Worm (Caenorhabditis elegans) whole organism, L4 larva: ENCODE measurements around the gene rnst-2.

Source experiments
- D1046.2 ChIP-seq: fragments of 200-800 bp; sonication (Bioruptor generic); IDR thresholded peaks from 2 replicates; pipeline ENCODE4 v1.3.6; 2022; ENCODE audit warnings: missing genetic modification characterization, missing compliant biosample characterization
- F49E8.2 ChIP-seq: sonication (generic microtip); optimal IDR thresholded peaks from 2 replicates; lab custom pipeline; 2016; ENCODE audit warnings: missing compliant biosample characterization, mild to moderate bottlenecking, missing genetic modification characterization, borderline replicate concordance
- T20F7.1 ChIP-seq: fragments of 200-800 bp; sonication (Bioruptor generic); optimal IDR thresholded peaks from 2 replicates; lab custom pipeline; 2018; ENCODE audit warnings: mild to moderate bottlenecking, missing genetic modification characterization, missing compliant biosample characterization
- Y48G9A.11 ChIP-seq: fragments of 200-800 bp; sonication (Bioruptor generic); IDR thresholded peaks from 2 replicates; pipeline ENCODE4 v1.3.6; 2022; ENCODE audit warnings: missing genetic modification reagents, missing genetic modification characterization, missing compliant biosample characterization
- Y75B8A.6 ChIP-seq: fragments of 200-800 bp; sonication (Bioruptor generic); IDR thresholded peaks from 2 replicates; pipeline ENCODE4 v1.3.6; 2022; ENCODE audit warnings: missing genetic modification reagents, missing genetic modification characterization, missing compliant biosample characterization
- ZK546.5 ChIP-seq, 2 experiments: sonication (generic microtip); optimal IDR thresholded peaks; 2 replicates each; lab custom pipeline; 2017; ENCODE audit warnings: missing biosample characterization in 2 of 2, missing genetic modification characterization in 2 of 2
- aha-1 ChIP-seq: fragments of 150-350 bp; peaks from one replicate; lab custom pipeline; 2014; ENCODE audit warnings: missing biosample characterization, missing genetic modification characterization
- ama-1 ChIP-seq: fragments of 150-350 bp; optimal IDR thresholded peaks from 2 replicates; lab custom pipeline; 2014; ENCODE audit warnings: inconsistent platforms, mixed read lengths
- ceh-20 ChIP-seq: fragments of 200-800 bp; sonication (Bioruptor generic); IDR thresholded peaks from 2 replicates; pipeline ENCODE4 v1.3.6; 2022; ENCODE audit warnings: missing genetic modification reagents, missing genetic modification characterization, missing compliant biosample characterization
- ceh-32 ChIP-seq: sonication (generic microtip); optimal IDR thresholded peaks from 2 replicates; lab custom pipeline; 2016; ENCODE audit warnings: mild to moderate bottlenecking, missing genetic modification characterization, missing compliant biosample characterization; ENCODE audit not compliant: poor library complexity
- ctbp-1 ChIP-seq: fragments of 200-800 bp; sonication (Bioruptor generic); IDR thresholded peaks from 2 replicates; pipeline ENCODE4 v1.3.6; 2022; ENCODE audit warnings: missing genetic modification reagents, missing genetic modification characterization, missing compliant biosample characterization
- daf-12 ChIP-seq: fragments of 150-350 bp; optimal IDR thresholded peaks from 2 replicates; lab custom pipeline; 2014; ENCODE audit warnings: missing biosample characterization, missing genetic modification reagents, missing genetic modification characterization
- daf-16 ChIP-seq, 3 experiments: sonication (generic microtip); optimal IDR thresholded peaks; 2 replicates each; lab custom pipeline; 2016 to 2017; ENCODE audit warnings: missing genetic modification characterization in 3 of 3, missing genetic modification reagents in 3 of 3, mild to moderate bottlenecking in 2 of 3, missing compliant biosample characterization in 2 of 3, missing biosample characterization in 1 of 3, moderate library complexity in 1 of 3
- dmd-6 ChIP-seq: fragments of 200-800 bp; sonication (Bioruptor generic); IDR thresholded peaks from 2 replicates; pipeline ENCODE4 v1.3.6; 2022; ENCODE audit warnings: missing genetic modification reagents, missing genetic modification characterization, missing compliant biosample characterization
- dmd-9 ChIP-seq: fragments of 200-800 bp; sonication (Bioruptor generic); IDR thresholded peaks from 2 replicates; pipeline ENCODE4 v1.3.6; 2022; ENCODE audit warnings: missing genetic modification reagents, missing genetic modification characterization, missing compliant biosample characterization
- duxl-1 ChIP-seq: sonication (generic microtip); optimal IDR thresholded peaks from 2 replicates; lab custom pipeline; 2016; ENCODE audit warnings: mild to moderate bottlenecking, missing genetic modification characterization, moderate library complexity, missing compliant biosample characterization; ENCODE audit not compliant: poor library complexity
- dve-1 ChIP-seq: sonication (generic microtip); optimal IDR thresholded peaks from 2 replicates; lab custom pipeline; 2017; ENCODE audit warnings: antibody characterized with exemption, mild to moderate bottlenecking, missing genetic modification characterization, missing compliant biosample characterization; ENCODE audit not compliant: insufficient read depth
- hif-1 ChIP-seq, 2 experiments: sonication (generic microtip); optimal IDR thresholded peaks; 2 replicates each; lab custom pipeline; 2016 to 2017; ENCODE audit warnings: missing compliant biosample characterization in 2 of 2, missing genetic modification characterization in 2 of 2, missing genetic modification reagents in 2 of 2, missing genotype in 2 of 2, mild to moderate bottlenecking in 1 of 2
- hlh-11 ChIP-seq: fragments of 200-800 bp; sonication (Bioruptor generic); optimal IDR thresholded peaks from 2 replicates; lab custom pipeline; 2018; ENCODE audit warnings: mild to moderate bottlenecking, missing genetic modification characterization, missing compliant biosample characterization
- hmg-1.1 ChIP-seq: fragments of 200-800 bp; sonication (Bioruptor generic); IDR thresholded peaks from 2 replicates; pipeline ENCODE4 v1.3.6; 2022; ENCODE audit warnings: missing genetic modification reagents, missing genetic modification characterization, missing compliant biosample characterization
- lin-13 ChIP-seq: fragments of 150-350 bp; optimal IDR thresholded peaks from 2 replicates; lab custom pipeline; 2014; ENCODE audit warnings: missing biosample characterization, missing genetic modification reagents, missing genetic modification characterization
- lin-38 ChIP-seq: fragments of 200-800 bp; sonication (Bioruptor generic); IDR thresholded peaks from 2 replicates; pipeline ENCODE4 v1.3.6; 2022; ENCODE audit warnings: missing genetic modification reagents, missing genetic modification characterization, missing compliant biosample characterization
- lir-3 ChIP-seq: sonication (generic microtip); optimal IDR thresholded peaks from 2 replicates; lab custom pipeline; 2016; ENCODE audit warnings: mild to moderate bottlenecking, missing genetic modification characterization, missing compliant biosample characterization
- mxl-2 ChIP-seq: fragments of 200-800 bp; sonication (Bioruptor generic); conservative IDR thresholded peaks from 2 replicates; pipeline ENCODE4 v1.3.6; 2022; ENCODE audit warnings: missing genetic modification reagents, missing genetic modification characterization, missing compliant biosample characterization
- nhr-10 ChIP-seq: fragments of 150-350 bp; optimal IDR thresholded peaks from 2 replicates; lab custom pipeline; 2014; ENCODE audit warnings: missing biosample characterization, missing genetic modification characterization
- nhr-28 ChIP-seq: fragments of 150-350 bp; optimal IDR thresholded peaks from 2 replicates; lab custom pipeline; 2014; ENCODE audit warnings: missing biosample characterization, missing genetic modification characterization
- pqm-1 ChIP-seq: sonication (generic microtip); optimal IDR thresholded peaks from 2 replicates; lab custom pipeline; 2017; ENCODE audit warnings: missing biosample characterization, missing genetic modification characterization
- set-16 ChIP-seq: fragments of 200-800 bp; sonication (Bioruptor generic); IDR thresholded peaks from 2 replicates; pipeline ENCODE4 v1.3.6; 2022; ENCODE audit warnings: missing genetic modification reagents, missing genetic modification characterization, missing compliant biosample characterization
- zag-1 ChIP-seq: fragments of 150-350 bp; optimal IDR thresholded peaks from 2 replicates; lab custom pipeline; 2014; ENCODE audit warnings: missing biosample characterization, missing genetic modification characterization
- zip-11 ChIP-seq: fragments of 200-800 bp; sonication (Bioruptor generic); IDR thresholded peaks from 2 replicates; pipeline ENCODE4 v1.3.6; 2022; ENCODE audit warnings: missing genetic modification characterization, missing compliant biosample characterization

rnst-2 gene

DNA sequence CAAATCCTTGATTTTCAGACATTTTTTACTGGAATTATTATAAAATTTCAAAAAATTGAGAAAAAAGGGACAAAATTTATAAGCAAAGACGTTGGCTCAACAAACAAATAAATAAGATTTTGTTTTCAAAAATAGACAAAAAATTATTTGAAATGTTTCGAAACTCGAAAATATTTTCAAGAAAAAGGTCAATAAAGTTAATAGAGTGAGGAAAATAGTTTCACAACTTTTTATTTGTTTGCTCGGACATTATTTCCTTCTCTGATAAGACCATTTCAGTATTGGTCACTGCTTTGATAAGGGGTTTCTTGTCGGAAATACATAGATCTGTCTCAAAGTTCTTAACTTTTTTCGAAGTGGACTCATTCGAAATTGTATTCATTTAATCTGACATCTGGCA, 34.4 kb upstream of the rnst-2 start, which contains the start of gene R09A1.3:
R09A1.3 (minus strand) TSS at position 31 of the 400 bp plus-strand sequence.
- no peak for TF ChIP-seq lin-13 (GFP tag; lab: Kevin White, UChicago)
- TF ChIP-seq nhr-28 = peak; percentile 19
- TF ChIP-seq pqm-1 (tag; lab: Kevin White, UChicago) = peak; percentile 42
- no peak for TF ChIP-seq dmd-9 (GFP tag; lab: Robert Waterston, UW)
- no peak for TF ChIP-seq T20F7.1 (GFP tag; lab: Kevin White, UChicago)
- TF ChIP-seq duxl-1 (tag; lab: Kevin White, UChicago) = no peak
- no peak for TF ChIP-seq daf-16 (GFP tag; optimal IDR thresholded peaks at IDR 0.05; lab: Kevin White, UChicago)
- TF ChIP-seq daf-16 (tag; optimal IDR thresholded peaks at IDR 0.05; lab: Kevin White, UChicago) = peak; percentile 91
- no peak for TF ChIP-seq F49E8.2 (tag; lab: Kevin White, UChicago)

DNA sequence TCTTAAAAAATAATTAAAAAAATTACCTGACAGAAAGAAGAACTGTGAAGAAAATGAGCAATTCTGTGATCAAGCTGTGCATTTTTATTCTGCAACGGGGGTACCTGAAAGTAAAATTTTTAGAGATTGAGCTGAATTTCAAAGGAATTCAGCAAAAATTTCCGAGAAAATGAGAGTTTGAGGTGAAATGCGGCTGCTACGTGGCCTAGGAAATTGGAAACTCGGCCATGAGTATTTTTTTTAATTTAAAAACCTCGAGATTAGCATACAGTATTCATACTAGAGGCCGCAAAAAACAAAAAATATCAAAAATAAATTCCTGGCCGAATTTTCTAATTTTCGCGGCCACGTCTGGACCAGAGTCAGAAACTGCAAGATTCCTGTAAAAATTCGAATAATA, 28.1 kb upstream of the rnst-2 start, which contains the start of gene flp-34:
flp-34 (minus strand) TSS at position 101 of the 400 bp plus-strand sequence.
- TF ChIP-seq hmg-1.1 = no peak

DNA sequence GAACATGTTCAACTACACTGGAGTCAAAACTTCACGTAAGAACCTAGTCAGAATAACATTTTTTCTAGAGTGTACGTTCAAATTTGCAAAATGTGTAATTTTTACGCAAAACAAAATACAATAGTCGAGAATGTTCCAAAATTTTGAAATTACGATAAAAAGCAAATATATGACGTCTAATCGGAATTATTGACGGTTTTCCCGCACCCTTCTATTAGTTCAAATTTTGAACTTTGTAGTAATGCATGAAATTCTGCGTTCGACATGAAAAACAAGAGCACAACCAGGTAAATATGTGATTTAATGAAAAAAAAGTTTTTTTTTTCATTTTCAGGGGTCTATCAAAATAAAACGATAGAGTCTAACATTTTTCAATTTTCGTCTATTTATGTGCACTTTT, 23.3 kb upstream of the rnst-2 start:
- no peak for TF ChIP-seq zip-11 (GFP tag; lab: Robert Waterston, UW)
- no peak for TF ChIP-seq lir-3
- no peak for TF ChIP-seq ama-1 (lab: Kevin White, UChicago)
- TF ChIP-seq dmd-6 = peak; percentile 51
- TF ChIP-seq hif-1 (tag; optimal IDR thresholded peaks at IDR 0.05; lab: Kevin White, UChicago) = peak in 1 of 2 experiments; percentile 82
- no peak for TF ChIP-seq daf-16 (GFP tag; optimal IDR thresholded peaks at IDR 0.05; lab: Kevin White, UChicago)
- no peak for TF ChIP-seq daf-16 (tag; optimal IDR thresholded peaks at IDR 0.05; lab: Kevin White, UChicago)
- TF ChIP-seq daf-12 (tag; lab: Kevin White, UChicago) = no peak
- no peak for TF ChIP-seq D1046.2
- no peak for TF ChIP-seq ceh-32
- no peak for TF ChIP-seq ceh-20 (GFP tag; lab: Robert Waterston, UW)
- no peak for TF ChIP-seq set-16
- TF ChIP-seq hmg-1.1 = no peak
- TF ChIP-seq lin-13 (GFP tag; lab: Kevin White, UChicago) = no peak
- TF ChIP-seq Y48G9A.11 (GFP tag; lab: Robert Waterston, UW) = no peak

DNA sequence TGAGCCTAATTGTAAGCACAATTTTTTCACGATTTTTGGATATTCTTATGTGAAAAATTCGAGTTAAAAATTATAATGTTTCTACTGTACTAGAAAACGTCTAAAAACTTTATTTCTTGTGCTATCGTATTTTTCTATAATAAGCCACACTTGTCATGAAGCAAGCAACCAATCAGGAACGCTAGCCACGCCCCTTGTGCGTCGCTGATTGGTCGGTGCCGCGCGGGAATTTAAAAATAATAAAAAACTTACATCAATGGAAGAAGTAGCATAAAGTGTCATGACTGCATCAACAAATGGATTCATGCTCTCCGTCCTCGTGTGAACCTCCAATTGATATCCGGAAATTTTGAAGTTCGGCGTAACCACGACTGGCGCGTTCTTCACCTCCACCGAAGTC, 14.1 kb upstream of the rnst-2 start:
- peak; percentile 35 for TF ChIP-seq aha-1 (tag; lab: Kevin White, UChicago)
- TF ChIP-seq mxl-2 (GFP tag; lab: Robert Waterston, UW) = no peak

DNA sequence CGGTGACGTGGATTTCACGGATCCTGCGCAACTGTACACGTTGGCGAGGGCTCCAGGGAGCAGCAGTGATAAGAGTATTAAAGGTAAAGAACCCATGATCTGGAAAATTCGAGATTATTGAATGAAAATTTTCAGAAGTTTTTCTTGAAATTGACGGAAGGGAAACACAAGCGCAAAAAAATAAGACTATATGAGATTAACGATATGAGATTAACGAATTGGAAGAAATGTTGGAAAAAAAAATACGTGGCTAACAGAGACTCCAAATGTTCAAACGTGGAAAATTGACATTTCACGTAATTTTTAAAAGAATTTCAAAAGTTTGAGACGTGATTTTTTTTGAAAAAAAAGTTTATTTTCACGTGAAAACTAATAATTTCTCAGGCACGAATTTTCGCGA, 12.9 kb upstream of the rnst-2 start, which contains the start of gene nra-4:
nra-4 (minus strand) TSS at position 101 of the 400 bp plus-strand sequence.
- TF ChIP-seq zag-1 (no peak), dve-1 (no peak)

DNA sequence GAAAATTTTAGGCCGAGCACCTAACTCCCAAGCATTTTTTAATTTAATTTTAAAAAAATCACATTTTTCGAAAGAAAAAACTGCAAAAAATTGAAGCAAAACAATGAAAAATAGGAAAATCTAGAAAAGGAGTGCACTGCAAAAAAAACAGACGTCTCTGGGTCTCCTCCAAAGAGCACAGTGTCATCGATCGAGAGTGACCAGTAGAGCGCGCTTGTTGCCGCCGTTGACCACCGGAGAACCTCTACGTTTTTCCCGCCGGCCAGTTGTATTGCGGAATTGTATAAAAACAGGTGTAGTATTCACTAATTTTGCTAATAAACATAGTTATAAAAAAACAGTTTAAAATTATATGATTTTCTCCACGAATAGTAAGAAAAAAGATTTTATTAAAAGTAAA, 12.1 kb upstream of the rnst-2 start:
- TF ChIP-seq daf-16 (GFP tag; optimal IDR thresholded peaks at IDR 0.05; lab: Kevin White, UChicago) (no peak), daf-16 (tag; optimal IDR thresholded peaks at IDR 0.05; lab: Kevin White, UChicago) (peak; percentile 45), hlh-11 (peak; percentile 4), ctbp-1 (GFP tag; lab: Robert Waterston, UW) (no peak), ZK546.5 (tag; optimal IDR thresholded peaks at IDR 0.05; lab: Kevin White, UChicago) (no peak), Y75B8A.6 (GFP tag; lab: Robert Waterston, UW) (no peak), lin-38 (GFP tag; lab: Robert Waterston, UW) (peak; percentile 59), nhr-10 (tag; lab: Kevin White, UChicago) (no peak)
